Fruit fly (Drosophila melanogaster) whole organism, wandering third instar larva: ENCODE measurements around the gene CG11378.

ENCODE experiments used
- CrebA ChIP-seq: fragments of 200-800 bp; sonication (Bioruptor generic); optimal IDR thresholded peaks from 2 replicates; lab custom pipeline; 2016; ENCODE audit warnings: missing biosample characterization, mild to moderate bottlenecking, missing genetic modification characterization, borderline replicate concordance
- GATAd ChIP-seq: sonication (Bioruptor generic); optimal IDR thresholded peaks from 2 replicates; lab custom pipeline; 2016; ENCODE audit warnings: missing biosample characterization, missing genetic modification characterization
- Hnf4 ChIP-seq: fragments of 200-800 bp; sonication (Bioruptor generic); optimal IDR thresholded peaks from 2 replicates; lab custom pipeline; 2016; ENCODE audit warnings: missing biosample characterization, mild to moderate bottlenecking, missing genetic modification characterization
- Hr78 ChIP-seq: fragments of >200 bp; optimal IDR thresholded peaks from 2 replicates; lab custom pipeline; 2017; ENCODE audit warnings: missing biosample characterization, missing genetic modification characterization
- Hr83 ChIP-seq: fragments of 200-300 bp; sonication (Bioruptor generic); optimal IDR thresholded peaks from 2 replicates; lab custom pipeline; 2016; ENCODE audit warnings: missing biosample characterization, mild to moderate bottlenecking, missing genetic modification characterization, moderate library complexity; ENCODE audit not compliant: poor library complexity, severe bottlenecking
- Jra ChIP-seq: sonication (Bioruptor generic); optimal IDR thresholded peaks from 2 replicates; lab custom pipeline; 2016; ENCODE audit warnings: missing biosample characterization, missing genetic modification characterization
- Myc ChIP-seq: fragments of >200 bp; optimal IDR thresholded peaks from 2 replicates; lab custom pipeline; 2017
- Rel ChIP-seq, 2 experiments: fragments of 200-800 bp; sonication (Bioruptor generic) in 1 of 2; optimal IDR thresholded peaks; 2 replicates in 1 of 2; 3 replicates in 1 of 2; lab custom pipeline; 2016 to 2019; ENCODE audit warnings: mild to moderate bottlenecking in 2 of 2, missing biosample characterization in 2 of 2, missing genetic modification characterization in 2 of 2, moderate library complexity in 1 of 2
- Vsx2 ChIP-seq: fragments of 200-300, 225-300 bp; sonication (Bioruptor generic); optimal IDR thresholded peaks from 2 replicates; lab custom pipeline; 2018; ENCODE audit warnings: missing biosample characterization, missing genetic modification characterization; ENCODE audit not compliant: partially characterized antibody
- br ChIP-seq: fragments of 200-800 bp; sonication (Bioruptor generic); optimal IDR thresholded peaks from 2 replicates; lab custom pipeline; 2016; ENCODE audit warnings: missing biosample characterization, missing genetic modification characterization
- brk ChIP-seq: fragments of 200-800 bp; sonication (Bioruptor generic); optimal IDR thresholded peaks from 2 replicates; lab custom pipeline; 2016; ENCODE audit warnings: missing biosample characterization, mild to moderate bottlenecking, missing genetic modification characterization
- dl ChIP-seq, 2 experiments: fragments of 175-275, 200-275 bp in 1 of 2; fragments of 200-275 bp in 1 of 2; sonication (Bioruptor generic); optimal IDR thresholded peaks; lab custom pipeline; 2018; ENCODE audit warnings: mild to moderate bottlenecking in 2 of 2, missing biosample characterization in 2 of 2, missing genetic modification characterization in 2 of 2, moderate library complexity in 2 of 2; ENCODE audit not compliant: partially characterized antibody in 2 of 2, insufficient read depth in 1 of 2
- ey ChIP-seq: fragments of 200-800 bp; sonication (Bioruptor generic); optimal IDR thresholded peaks from 2 replicates; lab custom pipeline; 2016; ENCODE audit warnings: missing biosample characterization, missing genetic modification characterization
- foxo ChIP-seq, 2 experiments: fragments of 200-800 bp; sonication (Bioruptor generic); optimal IDR thresholded peaks; 2 replicates in 1 of 2; 3 replicates in 1 of 2; lab custom pipeline; 2016 to 2017; ENCODE audit warnings: missing biosample characterization in 2 of 2, missing genetic modification characterization in 2 of 2
- h ChIP-seq: fragments of 200-800 bp; sonication (Bioruptor generic); optimal IDR thresholded peaks from 3 replicates; lab custom pipeline; 2016; ENCODE audit warnings: missing biosample characterization, mild to moderate bottlenecking, missing genetic modification characterization
- sv ChIP-seq: fragments of 200-800 bp; sonication (Bioruptor generic); optimal IDR thresholded peaks from 3 replicates; lab custom pipeline; 2016; ENCODE audit warnings: missing biosample characterization, missing genetic modification characterization
- usp ChIP-seq: fragments of >200 bp; optimal IDR thresholded peaks from 2 replicates; lab custom pipeline; 2017; ENCODE audit warnings: missing biosample characterization, missing genetic modification characterization
- woc ChIP-seq: sonication (Bioruptor generic); optimal IDR thresholded peaks from 2 replicates; lab custom pipeline; 2016; ENCODE audit warnings: missing biosample characterization, mild to moderate bottlenecking, missing genetic modification characterization

Gene CG11378

DNA sequence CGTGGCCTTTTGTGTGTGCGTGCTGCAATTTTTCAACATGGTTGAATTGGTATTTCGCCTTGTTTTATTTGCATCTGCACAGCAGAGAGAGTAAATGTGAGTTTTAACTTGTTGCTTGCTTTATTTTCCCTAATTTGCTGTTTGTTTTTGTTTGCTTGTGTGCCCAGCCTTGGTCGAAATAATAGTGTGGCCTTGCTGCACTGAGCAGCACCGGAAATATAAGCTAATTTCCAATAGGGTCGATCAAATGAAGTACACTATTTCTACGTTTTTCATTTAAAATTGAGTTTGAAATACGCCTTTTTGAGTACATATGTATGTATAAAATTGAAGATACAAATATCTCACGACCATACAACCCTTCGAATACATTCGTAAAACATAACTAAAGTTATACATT is 46.1 kb downstream of the CG11378 start:
- TF ChIP-seq ey (GFP tag; lab: Kevin White, UChicago) (no peak), brk (GFP tag; lab: Kevin White, UChicago) (no peak), br (GFP tag; lab: Kevin White, UChicago) (no peak), Hnf4 (GFP tag; lab: Kevin White, UChicago) (no peak), usp (GFP tag; lab: Kevin White, UChicago) (no peak), woc (GFP tag; lab: Kevin White, UChicago) (no peak), Myc (lab: Kevin White, UChicago) (no peak), Hr78 (GFP tag; lab: Kevin White, UChicago) (no peak), dl (GFP tag; optimal IDR thresholded peaks at IDR 0.05; lab: Kevin White, UChicago; ENCODE audit: insufficient read depth in 1 of 2, partially characterized antibody in 2 of 2) (no peak), CrebA (GFP tag; lab: Kevin White, UChicago) (no peak), Rel (GFP tag; optimal IDR thresholded peaks at IDR 0.05; lab: Kevin White, UChicago) (no peak), Rel (tag; optimal IDR thresholded peaks at IDR 0.05; lab: Kevin White, UChicago) (no peak), foxo (GFP tag; optimal IDR thresholded peaks at IDR 0.05; lab: Kevin White, UChicago) (no peak), GATAd (GFP tag; lab: Kevin White, UChicago) (no peak), Jra (no peak), h (GFP tag; lab: Kevin White, UChicago) (no peak), Vsx2 (no peak), sv (no peak), Hr83 (no peak)
